Fruit fly (Drosophila melanogaster) whole organism, embryonic: ENCODE results near the gene RhoGAPp190.

Experiments
- BtbVII ChIP-seq: fragments of 200-800 bp; sonication (Bioruptor generic); optimal IDR thresholded peaks from 3 replicates; lab custom pipeline; 2017; ENCODE audit warnings: missing biosample characterization, mild to moderate bottlenecking, missing genetic modification characterization
- CG12391 ChIP-seq: fragments of 200-800 bp; sonication (Bioruptor generic); optimal IDR thresholded peaks from 3 replicates; lab custom pipeline; 2018; ENCODE audit warnings: missing biosample characterization, mild to moderate bottlenecking, missing genetic modification characterization, moderate library complexity
- CG13296 ChIP-seq: fragments of 200-800 bp; sonication (Bioruptor generic); optimal IDR thresholded peaks from 3 replicates; lab custom pipeline; 2018; ENCODE audit warnings: missing biosample characterization, mild to moderate bottlenecking, missing genetic modification characterization
- CG13424 ChIP-seq: fragments of 200-800 bp; sonication (Bioruptor generic); optimal IDR thresholded peaks from 2 replicates; lab custom pipeline; 2019; ENCODE audit warnings: missing biosample characterization, mild to moderate bottlenecking, missing genetic modification characterization, moderate library complexity
- CG13624 ChIP-seq: fragments of 200-800 bp; sonication (Bioruptor generic); optimal IDR thresholded peaks from 2 replicates; lab custom pipeline; 2016; ENCODE audit warnings: missing biosample characterization, missing genetic modification characterization
- CG13894 ChIP-seq: fragments of 200-800 bp; sonication (Bioruptor generic); optimal IDR thresholded peaks from 3 replicates; lab custom pipeline; 2018; ENCODE audit warnings: missing biosample characterization, mild to moderate bottlenecking, missing genetic modification characterization, moderate library complexity
- CG2712 ChIP-seq: fragments of 200-800 bp; optimal IDR thresholded peaks from 3 replicates; lab custom pipeline; 2019; ENCODE audit warnings: missing biosample characterization, mild to moderate bottlenecking, missing genetic modification characterization, moderate library complexity
- CG3281 ChIP-seq: fragments of 200-800 bp; sonication (Bioruptor generic); optimal IDR thresholded peaks from 3 replicates; lab custom pipeline; 2017; ENCODE audit warnings: missing biosample characterization, mild to moderate bottlenecking, missing genetic modification characterization
- CG33557 ChIP-seq: fragments of 200-800 bp; sonication (Bioruptor generic); optimal IDR thresholded peaks from 2 replicates; lab custom pipeline; 2019; ENCODE audit warnings: missing biosample characterization, mild to moderate bottlenecking, missing genetic modification characterization, moderate library complexity
- CG34376 ChIP-seq: fragments of 200-800 bp; sonication (Bioruptor generic); optimal IDR thresholded peaks from 2 replicates; lab custom pipeline; 2018; ENCODE audit warnings: missing biosample characterization, mild to moderate bottlenecking, missing genetic modification characterization
- CG3726 ChIP-seq: fragments of 200-800 bp; sonication (Bioruptor generic); IDR thresholded peaks from 3 replicates; pipeline ENCODE4, ENCODE4 v1.3.6; 2022; ENCODE audit warnings: missing biosample characterization, missing genetic modification characterization
- CG6654 ChIP-seq: fragments of 200-800 bp; sonication (Bioruptor generic); optimal IDR thresholded peaks from 2 replicates; lab custom pipeline; 2017; ENCODE audit warnings: missing biosample characterization, mild to moderate bottlenecking, missing genetic modification characterization
- CG7357 ChIP-seq: fragments of 200-800 bp; sonication (Bioruptor generic); IDR thresholded peaks from 3 replicates; pipeline ENCODE4 v1.3.6; 2022; ENCODE audit warnings: missing biosample characterization, missing genetic modification characterization
- CG7745 ChIP-seq: fragments of 200-800 bp; sonication (Bioruptor generic); optimal IDR thresholded peaks from 2 replicates; lab custom pipeline; 2018; ENCODE audit warnings: missing biosample characterization, mild to moderate bottlenecking, missing genetic modification characterization, moderate library complexity
- CG7839 ChIP-seq: fragments of 200-800 bp; sonication (Bioruptor generic); optimal IDR thresholded peaks from 3 replicates; lab custom pipeline; 2018; ENCODE audit warnings: missing biosample characterization, mild to moderate bottlenecking, missing genetic modification characterization, moderate library complexity
- Eip74EF ChIP-seq, 2 experiments: fragments of 200-800 bp in 1 of 2; fragments of >200 bp in 1 of 2; sonication (Bioruptor generic) in 1 of 2; optimal IDR thresholded peaks; 2 replicates each; lab custom pipeline; 2017 to 2019; ENCODE audit warnings: missing biosample characterization in 2 of 2, missing genetic modification characterization in 2 of 2, mild to moderate bottlenecking in 1 of 2, moderate library complexity in 1 of 2
- Elba2 ChIP-seq: fragments of 200-800 bp; sonication (Bioruptor generic); optimal IDR thresholded peaks from 3 replicates; lab custom pipeline; 2016; ENCODE audit warnings: missing biosample characterization, missing genetic modification characterization
- Hmr ChIP-seq: fragments of 200-800 bp; sonication (Bioruptor generic); optimal IDR thresholded peaks from 3 replicates; lab custom pipeline; 2017; ENCODE audit warnings: mild to moderate bottlenecking, missing biosample characterization, missing genetic modification reagents, missing genetic modification characterization
- Hr51 ChIP-seq, 2 experiments: fragments of 200-800 bp; sonication (Bioruptor generic); optimal IDR thresholded peaks; 2 replicates in 1 of 2; 3 replicates in 1 of 2; lab custom pipeline; 2016 to 2018; ENCODE audit warnings: missing biosample characterization in 2 of 2, missing genetic modification characterization in 2 of 2, mild to moderate bottlenecking in 1 of 2, moderate library complexity in 1 of 2
- Med ChIP-seq: fragments of 200-800 bp; sonication (Bioruptor generic); peaks from one replicate; lab custom pipeline; 2016; ENCODE audit warnings: missing biosample characterization, missing genetic modification characterization, mild to moderate bottlenecking, inconsistent platforms, moderate library complexity
- Meics ChIP-seq: fragments of 200-800 bp; sonication (Bioruptor generic); optimal IDR thresholded peaks from 2 replicates; lab custom pipeline; 2017; ENCODE audit warnings: missing biosample characterization, mild to moderate bottlenecking, missing genetic modification characterization
- PHDP ChIP-seq: fragments of 200-800 bp; sonication (Bioruptor generic); optimal IDR thresholded peaks from 3 replicates; lab custom pipeline; 2018; ENCODE audit warnings: missing biosample characterization, mild to moderate bottlenecking, missing genetic modification characterization, moderate library complexity
- Rfx ChIP-seq: fragments of 200-800 bp; sonication (Bioruptor generic); IDR thresholded peaks from 2 replicates; pipeline ENCODE4 v1.3.6; 2022; ENCODE audit warnings: missing biosample characterization, missing genetic modification characterization
- Six4 ChIP-seq: fragments of 200-800 bp; sonication (Bioruptor generic); optimal IDR thresholded peaks from 2 replicates; lab custom pipeline; 2016; ENCODE audit warnings: missing biosample characterization, missing genetic modification characterization
- Tbp ChIP-seq: fragments of >200 bp; optimal IDR thresholded peaks from 2 replicates; lab custom pipeline; 2018; ENCODE audit warnings: missing biosample characterization, missing genetic modification characterization
- Xbp1 ChIP-seq: fragments of 200-800 bp; sonication (Bioruptor generic); optimal IDR thresholded peaks from 3 replicates; lab custom pipeline; 2016; ENCODE audit warnings: missing biosample characterization, mild to moderate bottlenecking, missing genetic modification characterization
- amos ChIP-seq: fragments of 200-800 bp; sonication (Bioruptor generic); IDR thresholded peaks from 2 replicates; pipeline ENCODE4 v1.3.6; 2022; ENCODE audit warnings: missing biosample characterization, missing genetic modification characterization; ENCODE audit not compliant: partially characterized antibody
- cg ChIP-seq: fragments of 200-800 bp; sonication (Bioruptor generic); optimal IDR thresholded peaks from 3 replicates; lab custom pipeline; 2019; ENCODE audit warnings: missing biosample characterization, mild to moderate bottlenecking, missing genetic modification characterization, moderate library complexity
- emc ChIP-seq: fragments of 200-800 bp; sonication (Bioruptor generic); optimal IDR thresholded peaks from 2 replicates; lab custom pipeline; 2016; ENCODE audit warnings: missing biosample characterization, missing genetic modification characterization
- fd3F ChIP-seq: fragments of 200-800 bp; sonication (Bioruptor generic); optimal IDR thresholded peaks from 2 replicates; lab custom pipeline; 2018; ENCODE audit warnings: missing biosample characterization, mild to moderate bottlenecking, missing genetic modification characterization, moderate library complexity
- ftz-f1 ChIP-seq: fragments of 200-800 bp; sonication (Bioruptor generic); optimal IDR thresholded peaks from 2 replicates; lab custom pipeline; 2016; ENCODE audit warnings: missing biosample characterization, missing genetic modification characterization
- grau ChIP-seq: fragments of 200-800 bp; optimal IDR thresholded peaks from 3 replicates; lab custom pipeline; 2019; ENCODE audit warnings: missing biosample characterization, mild to moderate bottlenecking, missing genetic modification characterization, moderate library complexity
- her ChIP-seq: fragments of 200-800 bp; sonication (Bioruptor generic); optimal IDR thresholded peaks from 2 replicates; lab custom pipeline; 2016; ENCODE audit warnings: missing biosample characterization, missing genetic modification characterization
- insv ChIP-seq, 2 experiments: fragments of 200-800 bp; sonication (Bioruptor generic); optimal IDR thresholded peaks; 3 replicates each; lab custom pipeline; 2016 to 2018; ENCODE audit warnings: missing biosample characterization in 2 of 2, missing genetic modification characterization in 2 of 2
- knrl ChIP-seq: fragments of 200-800 bp; sonication (Bioruptor generic); IDR thresholded peaks from 3 replicates; pipeline ENCODE4 v1.3.6; 2022; ENCODE audit warnings: missing biosample characterization, missing genetic modification characterization; ENCODE audit not compliant: partially characterized antibody
- lilli ChIP-seq: fragments of 200-800 bp; sonication (Bioruptor generic); optimal IDR thresholded peaks from 3 replicates; lab custom pipeline; 2016; ENCODE audit warnings: missing biosample characterization, missing genetic modification characterization
- mam ChIP-seq: fragments of 200-800 bp; sonication (Bioruptor generic); optimal IDR thresholded peaks from 3 replicates; lab custom pipeline; 2016; ENCODE audit warnings: missing biosample characterization, missing genetic modification characterization
- nom ChIP-seq: fragments of 200-800 bp; sonication (Bioruptor generic); optimal IDR thresholded peaks from 2 replicates; lab custom pipeline; 2017; ENCODE audit warnings: missing biosample characterization, missing genetic modification characterization, mild to moderate bottlenecking, moderate library complexity, missing genetic modification reagents
- onecut ChIP-seq: fragments of 200-800 bp; sonication (Bioruptor generic); IDR thresholded peaks from 2 replicates; pipeline ENCODE4 v1.3.6; 2022; ENCODE audit warnings: missing biosample characterization, missing genetic modification characterization
- pb ChIP-seq: fragments of 200-800 bp; sonication (Bioruptor generic); optimal IDR thresholded peaks from 3 replicates; lab custom pipeline; 2016; ENCODE audit warnings: missing biosample characterization, missing genetic modification characterization
- ro ChIP-seq: fragments of 200-800 bp; sonication (Bioruptor generic); IDR thresholded peaks from 2 replicates; pipeline ENCODE4 v1.3.6; 2022; ENCODE audit warnings: missing biosample characterization, missing genetic modification characterization
- scrt ChIP-seq: fragments of 200-800 bp; sonication (Bioruptor generic); optimal IDR thresholded peaks from 2 replicates; lab custom pipeline; 2018; ENCODE audit warnings: missing biosample characterization, mild to moderate bottlenecking, missing genetic modification characterization, moderate library complexity
- slp2 ChIP-seq: fragments of 200-800 bp; sonication (Bioruptor generic); optimal IDR thresholded peaks from 2 replicates; lab custom pipeline; 2016; ENCODE audit warnings: missing biosample characterization, missing genetic modification characterization
- ssp ChIP-seq: fragments of 200-800 bp; sonication (Bioruptor generic); IDR thresholded peaks from 2 replicates; pipeline ENCODE4 v1.3.6; 2022; ENCODE audit warnings: missing biosample characterization, missing genetic modification characterization
- stwl ChIP-seq: fragments of 200-800 bp; sonication (Bioruptor generic); optimal IDR thresholded peaks from 3 replicates; lab custom pipeline; 2018; ENCODE audit warnings: missing biosample characterization, mild to moderate bottlenecking, missing genetic modification characterization, moderate library complexity
- vnd ChIP-seq: fragments of 200-800 bp; sonication (Bioruptor generic); IDR thresholded peaks from 3 replicates; pipeline ENCODE4 v1.3.6; 2022; ENCODE audit warnings: missing biosample characterization, missing genetic modification characterization; ENCODE audit not compliant: partially characterized antibody
- vvl ChIP-seq: fragments of 200-800 bp; sonication (Bioruptor generic); IDR thresholded peaks from 2 replicates; pipeline ENCODE4 v1.3.6; 2022; ENCODE audit warnings: missing biosample characterization, missing genetic modification characterization

The RhoGAPp190 gene

dm6 chrX:17627090-17627992 is 25.0 kb downstream of the RhoGAPp190 start, which contains the start of gene stas (continued):
- TF ChIP-seq Elba2 (GFP tag; lab: Kevin White, UChicago), result no peak
- TF ChIP-seq CG2712 (tag; lab: Kevin White, UChicago), result peak; percentile 40
- TF ChIP-seq CG33557 (GFP tag; lab: Kevin White, UChicago), result no peak
- no peak for TF ChIP-seq CG3726 (GFP tag; lab: Robert Waterston, UW)
- TF ChIP-seq CG3281 (GFP tag; lab: Kevin White, UChicago), result peak; percentile 18
- TF ChIP-seq Six4, result no peak
- peak; percentile 69 for TF ChIP-seq vvl (GFP tag; lab: Robert Waterston, UW)
- TF ChIP-seq Rfx, result peak; percentile 47; the same call in 1 of the 2 replicates
- peak; percentile 36 for TF ChIP-seq CG13296
- peak; percentile 34 for TF ChIP-seq PHDP
- peak; percentile 11 for TF ChIP-seq grau (tag; lab: Kevin White, UChicago)
- peak; percentile 32 for TF ChIP-seq BtbVII (GFP tag; lab: Kevin White, UChicago)
- peak; percentile 30 for TF ChIP-seq CG34376 (GFP tag; lab: Kevin White, UChicago)
- TF ChIP-seq Tbp, result no peak
- peak; percentile 31; the same call in 1 of the 3 replicates for TF ChIP-seq knrl (GFP tag; lab: Robert Waterston, UW)
- peak; percentile 27 for TF ChIP-seq CG12391 (tag; lab: Kevin White, UChicago)
- peak in 1 of 2 experiments; percentile 38 for TF ChIP-seq Eip74EF (GFP tag; optimal IDR thresholded peaks at IDR 0.05; lab: Kevin White, UChicago)
- TF ChIP-seq lilli (GFP tag; lab: Kevin White, UChicago), result peak; percentile 20
- TF ChIP-seq her (GFP tag; lab: Kevin White, UChicago), result no peak
- TF ChIP-seq pb (GFP tag; lab: Kevin White, UChicago), result no peak
- no peak for TF ChIP-seq ftz-f1 (GFP tag; lab: Kevin White, UChicago)
- TF ChIP-seq CG13424 (tag; lab: Kevin White, UChicago), result peak; percentile 12
- TF ChIP-seq CG7357 (GFP tag; lab: Robert Waterston, UW), result no peak
- peak; percentile 43 for TF ChIP-seq CG7745 (tag; lab: Kevin White, UChicago)
- peak; percentile 61 for TF ChIP-seq onecut (GFP tag; lab: Robert Waterston, UW)
- TF ChIP-seq CG13624 (GFP tag; lab: Kevin White, UChicago), result peak; percentile 24
- TF ChIP-seq mam (GFP tag; lab: Kevin White, UChicago), result no peak
- TF ChIP-seq Hr51 (GFP tag; optimal IDR thresholded peaks at IDR 0.05; lab: Kevin White, UChicago), result peak in 1 of 2 experiments; percentile 4
- peak; percentile 33 for TF ChIP-seq Hmr (GFP tag; lab: Kevin White, UChicago)
- no peak for TF ChIP-seq fd3F (GFP tag; lab: Kevin White, UChicago)
- TF ChIP-seq vnd (GFP tag; lab: Robert Waterston, UW), result no peak
- TF ChIP-seq stwl (tag; lab: Kevin White, UChicago), result peak; percentile 75
- no peak for TF ChIP-seq emc (GFP tag; lab: Kevin White, UChicago)
- TF ChIP-seq amos, result 0 out of 2 replicates have a peak, but pooled peaks have one; percentile 23
- peak; percentile 74 for TF ChIP-seq cg (GFP tag; lab: Kevin White, UChicago)
- TF ChIP-seq ssp, result no peak
- peak; percentile 34 for TF ChIP-seq CG13894
- TF ChIP-seq CG6654 (GFP tag; lab: Kevin White, UChicago), result no peak
- TF ChIP-seq Meics (GFP tag; lab: Kevin White, UChicago), result peak; percentile 24
- TF ChIP-seq nom (GFP tag; lab: Kevin White, UChicago), result peak; percentile 37
- peak; percentile 31 for TF ChIP-seq scrt
- no peak for TF ChIP-seq slp2 (GFP tag; lab: Kevin White, UChicago)
- no peak for TF ChIP-seq ro (GFP tag; lab: Robert Waterston, UW)
- TF ChIP-seq Xbp1 (GFP tag; lab: Kevin White, UChicago), result no peak
- no peak for TF ChIP-seq CG7839 (tag; lab: Kevin White, UChicago)
- no peak for TF ChIP-seq insv (GFP tag; optimal IDR thresholded peaks at IDR 0.05; lab: Kevin White, UChicago)
- peak; percentile 60 for TF ChIP-seq Med (GFP tag; lab: Kevin White, UChicago)
